Worm (Caenorhabditis elegans) whole organism, early embryonic: ENCODE results near the gene str-205.

Source experiments
- B0310.2 ChIP-seq: sonication (generic microtip); optimal IDR thresholded peaks from 2 replicates; lab custom pipeline; 2016; ENCODE audit warnings: mild to moderate bottlenecking, missing genetic modification characterization, missing compliant biosample characterization
- F13C5.2 ChIP-seq: sonication (generic microtip); optimal IDR thresholded peaks from 2 replicates; lab custom pipeline; 2017; ENCODE audit warnings: mild to moderate bottlenecking, missing genetic modification characterization, inconsistent platforms, missing compliant biosample characterization
- aly-1 ChIP-seq: sonication (generic microtip); optimal IDR thresholded peaks from 2 replicates; lab custom pipeline; 2016; ENCODE audit warnings: missing genetic modification characterization, missing compliant biosample characterization
- ama-1 ChIP-seq: fragments of 150-350 bp; optimal IDR thresholded peaks from 2 replicates; lab custom pipeline; 2014
- ceh-13 ChIP-seq: fragments of 200-800 bp; sonication (Bioruptor generic); optimal IDR thresholded peaks from 2 replicates; lab custom pipeline; 2018; ENCODE audit warnings: mild to moderate bottlenecking, missing genetic modification characterization, missing compliant biosample characterization
- ceh-36 ChIP-seq: sonication (generic microtip); optimal IDR thresholded peaks from 2 replicates; lab custom pipeline; 2016; ENCODE audit warnings: missing genetic modification characterization, inconsistent platforms, missing compliant biosample characterization
- ets-7 ChIP-seq: sonication (generic microtip); optimal IDR thresholded peaks from 2 replicates; lab custom pipeline; 2016; ENCODE audit warnings: missing genotype, missing genetic modification characterization, missing compliant biosample characterization
- flt-1 ChIP-seq: fragments of 200-800 bp; sonication (Bioruptor generic); IDR thresholded peaks from 2 replicates; pipeline ENCODE4 v1.3.6; 2022; ENCODE audit warnings: missing genetic modification characterization, missing compliant biosample characterization
- hmbx-1 ChIP-seq: sonication (generic microtip); optimal IDR thresholded peaks from 2 replicates; lab custom pipeline; 2016; ENCODE audit warnings: mild to moderate bottlenecking, missing genetic modification characterization, missing compliant biosample characterization
- hmg-4 ChIP-seq: fragments of 200-800 bp; sonication (Bioruptor generic); optimal IDR thresholded peaks from 2 replicates; lab custom pipeline; 2018; ENCODE audit warnings: mild to moderate bottlenecking, missing genetic modification characterization, missing compliant biosample characterization
- hnd-1 ChIP-seq: sonication (generic microtip); optimal IDR thresholded peaks from 2 replicates; lab custom pipeline; 2016; ENCODE audit warnings: missing genetic modification characterization, missing compliant biosample characterization
- pes-1 ChIP-seq: fragments of 200-800 bp; sonication (Bioruptor generic); IDR thresholded peaks from 2 replicates; pipeline ENCODE4 v1.3.6; 2022; ENCODE audit warnings: missing genetic modification reagents, missing genetic modification characterization, missing compliant biosample characterization
- scrt-1 ChIP-seq: fragments of 200-800 bp; sonication (Bioruptor generic); IDR thresholded peaks from 2 replicates; pipeline ENCODE4 v1.3.6; 2022; ENCODE audit warnings: missing genetic modification characterization, missing compliant biosample characterization
- sea-1 ChIP-seq: fragments of 200-800 bp; sonication (Bioruptor generic); conservative IDR thresholded peaks from 2 replicates; pipeline ENCODE4 v1.3.6; 2022; ENCODE audit warnings: missing genetic modification characterization, missing compliant biosample characterization
- tbx-11 ChIP-seq: fragments of 200-800 bp; sonication (Bioruptor generic); IDR thresholded peaks from 2 replicates; pipeline ENCODE4 v1.3.6; 2022; ENCODE audit warnings: missing genetic modification characterization, missing compliant biosample characterization
- tbx-37 ChIP-seq: fragments of 200-800 bp; sonication (Bioruptor generic); conservative IDR thresholded peaks from 2 replicates; pipeline ENCODE4 v1.3.6; 2022; ENCODE audit warnings: missing genetic modification reagents, missing genetic modification characterization, missing compliant biosample characterization
- tra-4 ChIP-seq: sonication (generic microtip); optimal IDR thresholded peaks from 2 replicates; lab custom pipeline; 2017; ENCODE audit warnings: missing genetic modification characterization, missing compliant biosample characterization

The str-205 gene

ce11 chrV:4929842-4930241, at the start of gene str-205:
Gene str-205 (minus strand): TSS chrV:4929942.
- TF ChIP-seq tra-4 (tag; lab: Kevin White, UChicago) (no peak), tbx-11 (no peak), scrt-1 (GFP tag; lab: Robert Waterston, UW) (no peak), ama-1 (no peak), flt-1 (no peak), F13C5.2 (tag; lab: Kevin White, UChicago) (no peak), sea-1 (GFP tag; lab: Robert Waterston, UW) (no peak), ets-7 (tag; lab: Kevin White, UChicago) (no peak), aly-1 (tag; lab: Kevin White, UChicago) (no peak), hmbx-1 (tag; lab: Kevin White, UChicago) (no peak), hnd-1 (tag; lab: Kevin White, UChicago) (no peak), B0310.2 (tag; lab: Kevin White, UChicago) (no peak), pes-1 (GFP tag; lab: Robert Waterston, UW) (no peak), hmg-4 (no peak)

DNA sequence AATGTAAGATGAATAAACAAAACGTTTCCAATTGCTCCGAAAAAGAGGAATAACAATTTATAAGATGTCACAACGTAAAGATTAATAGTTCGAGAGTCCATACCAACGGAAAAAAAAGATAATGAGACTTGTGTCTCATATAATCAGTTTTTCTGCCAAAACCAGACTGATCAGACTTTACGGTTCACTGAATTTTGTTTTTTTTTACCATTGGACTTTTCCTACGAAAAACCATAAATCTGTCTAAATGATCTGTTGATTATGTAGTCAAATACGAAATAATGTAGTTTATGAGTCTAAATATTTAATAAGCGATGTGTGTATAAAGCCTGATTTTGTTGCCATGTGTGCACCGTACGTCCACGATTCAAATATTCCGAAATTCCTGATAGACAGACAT, 49.3 kb upstream of the str-205 start, which contains the start of gene srsx-11:
srsx-11 (minus strand) TSS at position 101 of the 400 bp plus-strand sequence.
- TF ChIP-seq tbx-11 (no peak), aly-1 (tag; lab: Kevin White, UChicago) (no peak), hnd-1 (tag; lab: Kevin White, UChicago) (no peak), tbx-37 (GFP tag; lab: Robert Waterston, UW) (no peak), tra-4 (tag; lab: Kevin White, UChicago) (no peak), B0310.2 (tag; lab: Kevin White, UChicago) (no peak), ama-1 (no peak), ets-7 (tag; lab: Kevin White, UChicago) (no peak), ceh-36 (tag; lab: Kevin White, UChicago) (no peak), ceh-13 (GFP tag; lab: Kevin White, UChicago) (no peak), scrt-1 (GFP tag; lab: Robert Waterston, UW) (no peak), F13C5.2 (tag; lab: Kevin White, UChicago) (no peak), sea-1 (GFP tag; lab: Robert Waterston, UW) (no peak), hmbx-1 (tag; lab: Kevin White, UChicago) (no peak), hmg-4 (no peak), pes-1 (GFP tag; lab: Robert Waterston, UW) (no peak), flt-1 (no peak)

DNA sequence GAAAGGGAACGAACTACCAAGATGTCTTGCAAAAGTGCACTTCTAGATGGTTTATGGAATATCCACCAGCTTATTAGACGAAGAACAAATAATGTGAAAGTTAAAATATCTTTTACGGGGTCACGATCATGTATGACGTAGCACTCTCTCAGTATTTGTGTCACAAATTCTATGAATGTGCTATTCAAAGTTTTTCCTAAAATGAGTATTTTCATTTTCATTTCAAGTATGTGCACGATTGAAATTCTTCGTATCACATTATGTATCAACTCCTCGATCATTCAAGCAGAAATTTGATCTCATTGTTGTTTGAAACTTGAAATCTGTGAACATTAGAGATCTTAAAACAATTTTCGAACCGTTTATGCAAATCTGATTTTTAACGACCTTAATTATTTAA, 47.8 kb upstream of the str-205 start:
- TF ChIP-seq hmbx-1 (tag; lab: Kevin White, UChicago) (no peak), aly-1 (tag; lab: Kevin White, UChicago) (no peak)

DNA sequence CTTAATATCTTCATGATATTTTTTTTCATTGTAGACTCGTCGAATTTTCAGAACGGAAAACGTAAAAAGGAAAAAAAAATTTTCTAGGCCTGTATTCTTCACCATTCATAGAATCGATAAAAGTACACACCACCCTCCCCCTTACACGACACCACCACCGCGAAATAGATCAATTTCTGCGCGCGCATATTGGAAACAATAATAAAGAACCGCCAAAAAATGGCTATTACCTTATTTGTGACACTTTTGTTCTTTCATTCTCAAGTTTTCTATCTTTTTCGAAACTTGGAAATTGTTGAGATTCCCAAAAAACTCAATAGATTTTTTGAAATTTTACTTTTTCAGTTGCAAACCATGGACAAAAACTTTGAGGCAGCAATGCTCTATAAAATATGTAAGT, 45.4 kb upstream of the str-205 start, which contains the start of gene F26G5.1:
F26G5.1 (plus strand) TSS at position 339 of the 400 bp plus-strand sequence.
- TF ChIP-seq hmg-4 = no peak
- TF ChIP-seq pes-1 (GFP tag; lab: Robert Waterston, UW) = no peak
- no peak for TF ChIP-seq B0310.2 (tag; lab: Kevin White, UChicago)
- no peak for TF ChIP-seq ceh-13 (GFP tag; lab: Kevin White, UChicago)
- TF ChIP-seq tbx-11 = no peak
- TF ChIP-seq aly-1 (tag; lab: Kevin White, UChicago) = no peak
- TF ChIP-seq F13C5.2 (tag; lab: Kevin White, UChicago) = no peak
- no peak for TF ChIP-seq tra-4 (tag; lab: Kevin White, UChicago)
- TF ChIP-seq ets-7 (tag; lab: Kevin White, UChicago) = no peak
- no peak for TF ChIP-seq ceh-36 (tag; lab: Kevin White, UChicago)
- no peak for TF ChIP-seq scrt-1 (GFP tag; lab: Robert Waterston, UW)
- no peak for TF ChIP-seq hmbx-1 (tag; lab: Kevin White, UChicago)
- TF ChIP-seq ama-1 = no peak
- no peak for TF ChIP-seq tbx-37 (GFP tag; lab: Robert Waterston, UW)
- TF ChIP-seq flt-1 = no peak

- TF ChIP-seq hmbx-1 (tag; lab: Kevin White, UChicago) (no peak), tra-4 (tag; lab: Kevin White, UChicago) (no peak), tbx-37 (GFP tag; lab: Robert Waterston, UW) (no peak), tbx-11 (no peak), pes-1 (GFP tag; lab: Robert Waterston, UW) (no peak), F13C5.2 (tag; lab: Kevin White, UChicago) (no peak), aly-1 (tag; lab: Kevin White, UChicago) (no peak), ama-1 (no peak), hnd-1 (tag; lab: Kevin White, UChicago) (no peak), sea-1 (GFP tag; lab: Robert Waterston, UW) (no peak), ceh-36 (tag; lab: Kevin White, UChicago) (no peak), B0310.2 (tag; lab: Kevin White, UChicago) (no peak), flt-1 (no peak), ets-7 (tag; lab: Kevin White, UChicago) (no peak), hmg-4 (no peak), ceh-13 (GFP tag; lab: Kevin White, UChicago) (no peak), scrt-1 (GFP tag; lab: Robert Waterston, UW) (no peak)
These were observed 44.9 kb upstream of the str-205 start, which contains the start of gene srsx-10 for ce11 chrV:4974677-4975076. Gene srsx-10 (minus strand): TSS chrV:4974777.

DNA sequence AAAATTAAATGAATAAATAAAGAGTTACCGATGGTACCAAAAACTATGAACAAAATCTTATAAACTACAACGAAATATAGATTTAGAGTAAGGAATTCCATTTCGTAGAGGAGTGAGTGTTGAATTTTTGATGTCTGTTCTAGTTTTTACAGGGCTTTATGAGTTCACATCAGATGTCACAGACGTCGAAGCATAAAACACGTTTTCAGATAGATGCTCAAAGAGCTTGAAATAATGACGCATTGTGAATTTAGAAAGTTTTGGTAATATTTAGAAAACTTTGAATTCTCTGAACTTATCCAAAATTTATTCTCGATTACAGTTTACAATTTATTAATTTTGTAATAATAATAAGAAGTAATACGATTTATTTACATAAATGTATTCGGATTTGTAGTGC, 43.2 kb upstream of the str-205 start, which contains the start of gene srsx-9:
srsx-9 (minus strand) TSS at position 101 of the 400 bp plus-strand sequence.
- no peak for TF ChIP-seq aly-1 (tag; lab: Kevin White, UChicago)
- no peak for TF ChIP-seq pes-1 (GFP tag; lab: Robert Waterston, UW)
- no peak for TF ChIP-seq B0310.2 (tag; lab: Kevin White, UChicago)
- TF ChIP-seq tbx-37 (GFP tag; lab: Robert Waterston, UW) = no peak
- TF ChIP-seq hmbx-1 (tag; lab: Kevin White, UChicago) = no peak
- no peak for TF ChIP-seq ceh-13 (GFP tag; lab: Kevin White, UChicago)
- no peak for TF ChIP-seq ets-7 (tag; lab: Kevin White, UChicago)
- TF ChIP-seq scrt-1 (GFP tag; lab: Robert Waterston, UW) = no peak
- no peak for TF ChIP-seq hmg-4
- TF ChIP-seq F13C5.2 (tag; lab: Kevin White, UChicago) = no peak
- no peak for TF ChIP-seq tra-4 (tag; lab: Kevin White, UChicago)
- no peak for TF ChIP-seq tbx-11
- TF ChIP-seq hnd-1 (tag; lab: Kevin White, UChicago) = no peak

DNA sequence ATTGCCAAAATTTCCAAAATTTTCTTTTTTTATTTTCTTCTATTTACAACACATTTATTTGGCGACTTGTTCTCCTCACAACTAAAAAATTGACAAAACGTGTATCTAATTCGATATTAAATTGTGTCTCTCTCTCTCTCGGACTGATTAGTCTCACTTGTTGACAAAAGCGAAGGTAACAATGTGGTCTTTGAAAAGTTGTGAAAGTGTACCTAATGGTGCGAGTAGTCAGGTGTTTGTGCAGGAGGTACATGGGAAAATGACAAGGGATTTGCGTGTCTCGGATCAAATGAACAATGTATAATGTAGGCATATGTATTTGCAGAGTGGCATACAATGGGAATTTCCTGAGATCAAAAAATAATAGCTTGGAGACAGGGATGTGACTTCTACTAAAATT, 39.8 kb upstream of the str-205 start:
- TF ChIP-seq aly-1 (tag; lab: Kevin White, UChicago) = no peak
- TF ChIP-seq ceh-36 (tag; lab: Kevin White, UChicago) = no peak
- TF ChIP-seq scrt-1 (GFP tag; lab: Robert Waterston, UW) = no peak
- TF ChIP-seq flt-1 = no peak
- TF ChIP-seq B0310.2 (tag; lab: Kevin White, UChicago) = no peak
- TF ChIP-seq tra-4 (tag; lab: Kevin White, UChicago) = no peak
- TF ChIP-seq F13C5.2 (tag; lab: Kevin White, UChicago) = no peak
- TF ChIP-seq sea-1 (GFP tag; lab: Robert Waterston, UW) = no peak
- no peak for TF ChIP-seq ceh-13 (GFP tag; lab: Kevin White, UChicago)
- no peak for TF ChIP-seq hnd-1 (tag; lab: Kevin White, UChicago)
- TF ChIP-seq pes-1 (GFP tag; lab: Robert Waterston, UW) = no peak
- no peak for TF ChIP-seq hmbx-1 (tag; lab: Kevin White, UChicago)
